Fruit fly (Drosophila melanogaster): ENCODE data around the gene CG6083.
"Not testable (repeated sequence)": the region's sequence is repeated elsewhere in the genome, so short reads cannot be mapped to it uniquely, and the experiment has no call there.

Gene CG6083

dm6 chr3L:11591803-11592202 lies 34.1 kb downstream of the CG6083 start:
- TF ChIP-seq CG34367 (tag; optimal IDR thresholded peaks at IDR 0.05) = no peak
- TF ChIP-seq CG13204 (GFP tag; optimal IDR thresholded peaks at IDR 0.05) = peak; percentile 52

- no peak for TF ChIP-seq EcR (GFP tag; optimal IDR thresholded peaks at IDR 0.05)
- TF ChIP-seq Pif1B (GFP tag; optimal IDR thresholded peaks at IDR 0.05) = no peak
- TF ChIP-seq rn (GFP tag; IDR thresholded peaks at IDR 0.05) = no peak
Observed at dm6 chr3L:11591131-11591530, 34.8 kb downstream of the CG6083 start, which contains the start of gene CG33268. Gene CG33268 (minus strand): TSS chr3L:11591231.

DNA sequence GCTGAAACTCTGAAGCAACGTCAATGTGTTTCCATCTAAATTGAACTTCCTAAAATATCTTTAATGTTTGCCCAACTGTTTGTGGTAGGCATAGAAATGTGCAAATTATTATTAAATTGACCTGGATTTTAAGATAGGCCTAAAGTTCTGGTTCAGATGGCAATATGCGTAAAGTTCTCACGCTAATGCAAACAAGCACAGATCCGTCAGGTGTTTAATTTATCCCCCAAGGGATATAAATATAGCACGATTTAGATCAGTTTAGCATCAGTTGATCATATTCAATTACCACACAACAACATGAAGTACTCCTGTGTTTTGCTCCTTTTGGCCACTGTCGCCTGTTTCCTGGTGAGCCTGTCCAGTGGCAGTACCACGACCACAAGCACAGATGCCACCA lies 36.5 kb downstream of the CG6083 start, which contains the start of gene CG7377:
Gene CG7377 (plus strand): TSS at position 301 of the 400 bp plus-strand sequence.
- TF ChIP-seq CG4496 (GFP tag; IDR thresholded peaks at IDR 0.05); CG14655 (GFP tag; optimal IDR thresholded peaks at IDR 0.05); gl (tag; optimal IDR thresholded peaks at IDR 0.05): not testable (repeated sequence)

DNA sequence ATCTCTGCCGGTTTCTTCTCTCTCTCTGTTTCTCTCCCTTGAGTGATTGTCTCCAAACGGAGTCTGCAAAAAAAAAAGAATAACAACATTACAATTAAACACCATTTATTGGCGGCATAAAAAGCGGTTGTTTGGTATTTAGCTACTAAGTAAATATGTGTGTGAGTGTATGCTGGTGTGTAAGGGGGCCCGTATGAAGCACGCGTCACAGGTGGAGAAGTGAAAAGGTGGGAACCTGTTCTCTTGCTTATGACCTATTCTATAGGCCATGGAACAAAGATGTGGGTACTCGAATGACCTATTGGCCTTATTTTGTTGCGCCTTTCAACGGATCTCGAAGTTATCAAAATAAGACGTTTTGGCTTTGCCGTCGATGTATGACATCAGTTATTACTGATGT lies 37.3 kb downstream of the CG6083 start:
- TF ChIP-seq CG8301 (tag; optimal IDR thresholded peaks at IDR 0.05) (peak; percentile 21), Ets98B (GFP tag; IDR thresholded peaks at IDR 0.05) (0 out of 2 replicates have a peak, but pooled peaks have one; percentile 37), CG12605 (GFP tag; IDR thresholded peaks at IDR 0.05) (no peak), CG4496 (GFP tag; IDR thresholded peaks at IDR 0.05) (0 out of 3 replicates have a peak, but pooled peaks have one; percentile 45)

DNA sequence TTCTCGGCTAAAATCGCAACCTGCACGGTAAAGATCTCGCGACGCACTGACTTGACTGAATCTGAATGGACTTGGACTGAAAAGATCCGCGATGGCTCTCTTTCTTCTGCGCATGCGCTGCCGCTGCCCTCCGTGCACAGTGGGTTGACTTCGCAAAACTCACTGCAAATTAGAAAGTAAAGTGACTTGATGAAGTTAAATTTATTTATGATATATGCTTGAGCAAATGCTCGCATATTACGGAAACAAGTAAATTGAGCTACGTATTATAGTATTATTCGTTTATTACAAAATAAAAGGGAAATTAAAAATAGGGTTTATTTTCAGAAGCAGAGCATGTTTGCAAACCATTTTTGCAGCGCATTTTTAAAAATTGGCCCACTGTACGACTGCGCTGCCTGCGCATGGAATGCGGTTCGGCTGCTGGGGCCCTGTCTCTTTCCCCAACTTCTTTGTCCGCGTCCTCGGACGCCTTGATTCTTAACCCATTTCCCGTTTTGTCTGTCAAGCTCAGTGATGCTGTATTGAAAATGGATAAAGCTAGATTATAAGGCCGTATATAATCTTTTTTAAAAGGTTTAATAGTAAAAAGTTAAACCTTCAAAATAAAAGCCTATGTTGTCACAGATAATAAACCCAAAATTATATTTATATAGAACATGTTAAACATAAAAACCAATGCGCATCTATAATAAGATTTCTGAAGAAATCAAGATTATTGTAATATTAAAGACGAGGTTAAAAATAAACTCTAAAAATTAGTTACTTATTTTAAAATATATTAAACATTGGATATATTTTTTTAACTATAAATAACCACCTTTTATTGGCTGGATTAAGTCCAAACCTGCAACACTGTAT lies 38.0 kb downstream of the CG6083 start, which contains the start of gene rt:
Gene rt (minus strand): TSS at position 51 of the 861 bp plus-strand sequence.
- TF ChIP-seq CG13204 (GFP tag; optimal IDR thresholded peaks at IDR 0.05) = peak; percentile 83
- TF ChIP-seq fd96Ca (GFP tag; IDR thresholded peaks at IDR 0.05) = no peak; the same call in 1 of the 3 replicates
- peak; percentile 85 for TF ChIP-seq CG9948 (tag; optimal IDR thresholded peaks at IDR 0.05)
- peak; percentile 84 for TF ChIP-seq CG34367 (tag; optimal IDR thresholded peaks at IDR 0.05)
- peak; percentile 66 for TF ChIP-seq CG32121 (GFP tag; IDR thresholded peaks at IDR 0.05)
- TF ChIP-seq CG8301 (tag; optimal IDR thresholded peaks at IDR 0.05) = peak; percentile 89
- TF ChIP-seq CG14655 (GFP tag; optimal IDR thresholded peaks at IDR 0.05) = peak; percentile 91
- peak; percentile 93 for TF ChIP-seq CG15710 (tag; optimal IDR thresholded peaks at IDR 0.05)
- peak; percentile 52 for TF ChIP-seq EcR (GFP tag; optimal IDR thresholded peaks at IDR 0.05)
- TF ChIP-seq D1 (tag; optimal IDR thresholded peaks at IDR 0.05) = peak; percentile 28
- TF ChIP-seq Pif1B (GFP tag; optimal IDR thresholded peaks at IDR 0.05) = peak; percentile 76
- TF ChIP-seq Snoo (tag; optimal IDR thresholded peaks at IDR 0.05) = peak; percentile 78
- TF ChIP-seq CG10348 (GFP tag; IDR thresholded peaks at IDR 0.05) = peak; percentile 57; the same call in 1 of the 2 replicates
- TF ChIP-seq Pif1A (GFP tag; optimal IDR thresholded peaks at IDR 0.05) = peak; percentile 80
- TF ChIP-seq CG12605 (GFP tag; IDR thresholded peaks at IDR 0.05) = peak; percentile 71
- peak; percentile 60; the same call in 1 of the 2 replicates for TF ChIP-seq rn (GFP tag; IDR thresholded peaks at IDR 0.05)
- peak; percentile 81 for TF ChIP-seq CG4496 (GFP tag; IDR thresholded peaks at IDR 0.05)
- TF ChIP-seq CG17806 (tag; optimal IDR thresholded peaks at IDR 0.05) = peak; percentile 84
- TF ChIP-seq gl (tag; optimal IDR thresholded peaks at IDR 0.05) = peak; percentile 81
- peak; percentile 92 for TF ChIP-seq CG8159 (tag; optimal IDR thresholded peaks at IDR 0.05)
- TF ChIP-seq Ets98B (GFP tag; IDR thresholded peaks at IDR 0.05) = peak; percentile 74

DNA sequence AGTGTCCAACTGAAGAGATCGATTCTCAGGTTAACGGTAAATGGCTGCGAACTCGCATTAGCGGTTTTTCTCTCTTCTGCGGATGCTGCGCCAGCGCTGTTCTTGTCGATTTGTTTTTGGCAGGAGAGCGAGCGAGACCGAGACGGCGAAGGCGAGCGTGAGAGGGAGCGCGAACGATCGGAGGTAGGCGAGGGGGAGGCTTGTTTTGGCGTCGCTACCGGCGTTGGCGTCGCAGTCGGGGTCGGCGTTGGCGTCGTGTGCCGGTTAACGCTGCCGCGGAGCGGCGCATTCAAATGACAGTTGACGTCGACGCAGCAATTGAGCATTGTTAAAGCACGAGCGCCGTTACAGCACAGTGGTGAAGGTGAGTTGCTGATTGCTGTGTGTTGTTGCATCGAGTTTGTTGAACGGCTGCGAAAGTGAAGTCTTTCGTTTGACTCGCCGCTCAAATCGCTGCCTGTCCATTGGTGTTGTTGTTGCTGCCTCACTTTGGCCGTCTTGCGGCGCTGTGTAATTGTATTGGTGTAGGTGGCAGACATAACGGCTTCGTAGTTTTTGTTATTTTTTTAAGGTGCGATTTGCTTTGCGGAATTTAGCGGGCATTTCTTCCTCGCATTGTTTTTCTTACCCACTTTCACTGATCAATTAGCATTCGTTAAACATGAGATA lies 39.0 kb downstream of the CG6083 start:
- 0 out of 2 replicates have a peak, but pooled peaks have one; percentile 16 for TF ChIP-seq CG32121 (GFP tag; IDR thresholded peaks at IDR 0.05)
- TF ChIP-seq CG17806 (tag; optimal IDR thresholded peaks at IDR 0.05) = no peak
- peak; percentile 18; the same call in 1 of the 3 replicates for TF ChIP-seq CG4496 (GFP tag; IDR thresholded peaks at IDR 0.05)

dm6 chr3L:11583964-11584363 lies 42.0 kb downstream of the CG6083 start, which contains the start of gene CG32086:
Gene CG32086 (minus strand): TSS chr3L:11584064.
- TF ChIP-seq Pif1A (GFP tag; optimal IDR thresholded peaks at IDR 0.05) = no peak
- no peak for TF ChIP-seq CG13204 (GFP tag; optimal IDR thresholded peaks at IDR 0.05)
- TF ChIP-seq CG4496 (GFP tag; IDR thresholded peaks at IDR 0.05) = no peak
- no peak for TF ChIP-seq EcR (GFP tag; optimal IDR thresholded peaks at IDR 0.05)
- no peak for TF ChIP-seq CG14655 (GFP tag; optimal IDR thresholded peaks at IDR 0.05)
- no peak for TF ChIP-seq CG17806 (tag; optimal IDR thresholded peaks at IDR 0.05)
- no peak for TF ChIP-seq CG15710 (tag; optimal IDR thresholded peaks at IDR 0.05)

Data from whole organism, pupa.